Worm (Caenorhabditis elegans) whole organism, late embryonic: ENCODE results near the gene C09B9.7.
A peak's percentile ranks its signal among the peaks of the same experiment; 100 is the strongest.

Experiments used
- C38D4.7 ChIP-seq: fragments of 200-800 bp; sonication (Bioruptor generic); optimal IDR thresholded peaks from 2 replicates; lab custom pipeline; 2018; ENCODE audit warnings: mild to moderate bottlenecking, missing genetic modification characterization, moderate library complexity, missing compliant biosample characterization
- F13H6.1 ChIP-seq: sonication (generic microtip); optimal IDR thresholded peaks from 2 replicates; lab custom pipeline; 2016; ENCODE audit warnings: missing genetic modification characterization, missing compliant biosample characterization
- K02D7.2 ChIP-seq: sonication (generic microtip); optimal IDR thresholded peaks from 2 replicates; lab custom pipeline; 2017; ENCODE audit warnings: mild to moderate bottlenecking, missing genetic modification characterization, missing compliant biosample characterization
- Y22D7AL.16 ChIP-seq: sonication (generic microtip); optimal IDR thresholded peaks from 2 replicates; lab custom pipeline; 2016; ENCODE audit warnings: missing genetic modification characterization, missing compliant biosample characterization
- ahr-1 ChIP-seq: sonication (generic microtip); optimal IDR thresholded peaks from 2 replicates; lab custom pipeline; 2016; ENCODE audit warnings: missing genetic modification characterization, missing compliant biosample characterization
- ceh-22 ChIP-seq: sonication (generic microtip); optimal IDR thresholded peaks from 2 replicates; lab custom pipeline; 2017; ENCODE audit warnings: missing biosample characterization, missing genetic modification characterization
- ceh-31 ChIP-seq: sonication (generic microtip); optimal IDR thresholded peaks from 2 replicates; lab custom pipeline; 2016; ENCODE audit warnings: missing genetic modification characterization, missing compliant biosample characterization
- ceh-48 ChIP-seq: sonication (generic microtip); optimal IDR thresholded peaks from 2 replicates; lab custom pipeline; 2016; ENCODE audit warnings: missing genetic modification characterization, inconsistent platforms, missing compliant biosample characterization
- ceh-9 ChIP-seq: sonication (generic microtip); optimal IDR thresholded peaks from 2 replicates; lab custom pipeline; 2016; ENCODE audit warnings: mild to moderate bottlenecking, missing genetic modification characterization, inconsistent platforms, missing compliant biosample characterization
- elt-2 ChIP-seq: sonication (generic microtip); optimal IDR thresholded peaks from 2 replicates; lab custom pipeline; 2016; ENCODE audit warnings: missing genetic modification reagents, missing genetic modification characterization, missing compliant biosample characterization
- ets-4 ChIP-seq: sonication (generic microtip); optimal IDR thresholded peaks from 2 replicates; lab custom pipeline; 2016; ENCODE audit warnings: missing genetic modification characterization, missing compliant biosample characterization
- fax-1 ChIP-seq: sonication (generic microtip); optimal IDR thresholded peaks from 2 replicates; lab custom pipeline; 2016; ENCODE audit warnings: missing genotype, missing genetic modification characterization, missing compliant biosample characterization
- fkh-10 ChIP-seq: fragments of 150-350 bp; optimal IDR thresholded peaks from 2 replicates; lab custom pipeline; 2014; ENCODE audit warnings: missing biosample characterization, missing genetic modification reagents, missing genetic modification characterization
- fkh-6 ChIP-seq: sonication (generic microtip); optimal IDR thresholded peaks from 2 replicates; lab custom pipeline; 2016; ENCODE audit warnings: missing genetic modification characterization, missing compliant biosample characterization
- gmeb-2 ChIP-seq: sonication (generic microtip); optimal IDR thresholded peaks from 2 replicates; lab custom pipeline; 2016; ENCODE audit warnings: missing genetic modification characterization, inconsistent platforms, missing compliant biosample characterization
- hlh-15 ChIP-seq: sonication (generic microtip); optimal IDR thresholded peaks from 2 replicates; lab custom pipeline; 2016; ENCODE audit warnings: missing genetic modification characterization, missing compliant biosample characterization
- hlh-30 ChIP-seq: sonication (generic microtip); optimal IDR thresholded peaks from 2 replicates; lab custom pipeline; 2017; ENCODE audit warnings: antibody characterized with exemption, missing genetic modification characterization, missing compliant biosample characterization; ENCODE audit not compliant: insufficient read depth
- hlh-6 ChIP-seq: sonication (generic microtip); optimal IDR thresholded peaks from 2 replicates; lab custom pipeline; 2016; ENCODE audit warnings: missing genotype, missing genetic modification characterization, missing compliant biosample characterization
- hlh-8 ChIP-seq: sonication (generic microtip); optimal IDR thresholded peaks from 2 replicates; lab custom pipeline; 2016; ENCODE audit warnings: missing genotype, missing genetic modification characterization, missing compliant biosample characterization
- lin-11 ChIP-seq: fragments of 200-800 bp; sonication (Bioruptor generic); optimal IDR thresholded peaks from 2 replicates; lab custom pipeline; 2018; ENCODE audit warnings: mild to moderate bottlenecking, missing genetic modification characterization, missing compliant biosample characterization
- mec-3 ChIP-seq: sonication (generic microtip); optimal IDR thresholded peaks from 2 replicates; lab custom pipeline; 2016; ENCODE audit warnings: borderline replicate concordance, missing genetic modification characterization, missing compliant biosample characterization
- nfya-1 ChIP-seq: sonication (generic microtip); optimal IDR thresholded peaks from 2 replicates; lab custom pipeline; 2017; ENCODE audit warnings: missing genetic modification characterization, mild to moderate bottlenecking, missing compliant biosample characterization, antibody characterized with exemption, moderate library complexity
- nhr-11 ChIP-seq: fragments of 150-350 bp; optimal IDR thresholded peaks from 2 replicates; lab custom pipeline; 2014; ENCODE audit warnings: missing biosample characterization, missing genetic modification characterization
- nhr-232 ChIP-seq: sonication (generic microtip); optimal IDR thresholded peaks from 2 replicates; lab custom pipeline; 2016; ENCODE audit warnings: missing genetic modification characterization, missing compliant biosample characterization
- odd-2 ChIP-seq: sonication (generic microtip); optimal IDR thresholded peaks from 2 replicates; lab custom pipeline; 2017; ENCODE audit warnings: antibody characterized with exemption, mild to moderate bottlenecking, missing genetic modification characterization, missing compliant biosample characterization
- pha-2 ChIP-seq: sonication (generic microtip); optimal IDR thresholded peaks from 2 replicates; lab custom pipeline; 2017; ENCODE audit warnings: mild to moderate bottlenecking, missing genetic modification characterization, missing compliant biosample characterization
- ref-2 ChIP-seq: sonication (generic microtip); optimal IDR thresholded peaks from 2 replicates; lab custom pipeline; 2016; ENCODE audit warnings: missing genetic modification characterization, missing compliant biosample characterization
- sdc-2 ChIP-seq: sonication (generic microtip); optimal IDR thresholded peaks from 2 replicates; lab custom pipeline; 2016; ENCODE audit warnings: missing genotype, missing genetic modification characterization, missing compliant biosample characterization
- sox-2 ChIP-seq: fragments of 200-800 bp; sonication (Bioruptor generic); IDR thresholded peaks from 2 replicates; pipeline ENCODE4 v1.3.6; 2022; ENCODE audit warnings: missing genetic modification reagents, missing genetic modification characterization, missing compliant biosample characterization
- sox-4 ChIP-seq: sonication (generic microtip); optimal IDR thresholded peaks from 2 replicates; lab custom pipeline; 2017; ENCODE audit warnings: mild to moderate bottlenecking, missing genetic modification characterization, inconsistent platforms, missing compliant biosample characterization
- syd-9 ChIP-seq: sonication (generic microtip); optimal IDR thresholded peaks from 2 replicates; lab custom pipeline; 2016; ENCODE audit warnings: mild to moderate bottlenecking, missing genetic modification characterization, moderate library complexity, missing compliant biosample characterization
- tbx-2 ChIP-seq: sonication (generic microtip); optimal IDR thresholded peaks from 2 replicates; lab custom pipeline; 2016; ENCODE audit warnings: missing genetic modification characterization, missing compliant biosample characterization
- ttx-3 ChIP-seq: sonication (generic microtip); optimal IDR thresholded peaks from 2 replicates; lab custom pipeline; 2016; ENCODE audit warnings: missing genetic modification reagents, missing genetic modification characterization, missing compliant biosample characterization
- unc-3 ChIP-seq, 2 experiments: fragments of 200-800 bp in 1 of 2; sonication (Bioruptor generic) in 1 of 2; sonication (generic microtip) in 1 of 2; conservative IDR thresholded peaks in 1 of 2; optimal IDR thresholded peaks in 1 of 2; 2 replicates each; pipeline versions ENCODE4 v1.3.6 to Lab custom; 2016 to 2022; ENCODE audit warnings: missing compliant biosample characterization in 2 of 2, missing genetic modification characterization in 2 of 2, missing genetic modification reagents in 1 of 2
- unc-42 ChIP-seq: sonication (generic microtip); optimal IDR thresholded peaks from 2 replicates; lab custom pipeline; 2016; ENCODE audit warnings: missing genotype, missing genetic modification characterization, missing compliant biosample characterization
- unc-55 ChIP-seq: sonication (generic microtip); optimal IDR thresholded peaks from 2 replicates; lab custom pipeline; 2017; ENCODE audit warnings: missing biosample characterization, missing genetic modification reagents, missing genetic modification characterization
- zip-5 ChIP-seq: sonication (generic microtip); optimal IDR thresholded peaks from 2 replicates; lab custom pipeline; 2016; ENCODE audit warnings: missing genetic modification characterization, missing compliant biosample characterization
- ztf-16 ChIP-seq: sonication (generic microtip); optimal IDR thresholded peaks from 2 replicates; lab custom pipeline; 2017; ENCODE audit warnings: missing genetic modification characterization, missing compliant biosample characterization

The C09B9.7 gene

DNA sequence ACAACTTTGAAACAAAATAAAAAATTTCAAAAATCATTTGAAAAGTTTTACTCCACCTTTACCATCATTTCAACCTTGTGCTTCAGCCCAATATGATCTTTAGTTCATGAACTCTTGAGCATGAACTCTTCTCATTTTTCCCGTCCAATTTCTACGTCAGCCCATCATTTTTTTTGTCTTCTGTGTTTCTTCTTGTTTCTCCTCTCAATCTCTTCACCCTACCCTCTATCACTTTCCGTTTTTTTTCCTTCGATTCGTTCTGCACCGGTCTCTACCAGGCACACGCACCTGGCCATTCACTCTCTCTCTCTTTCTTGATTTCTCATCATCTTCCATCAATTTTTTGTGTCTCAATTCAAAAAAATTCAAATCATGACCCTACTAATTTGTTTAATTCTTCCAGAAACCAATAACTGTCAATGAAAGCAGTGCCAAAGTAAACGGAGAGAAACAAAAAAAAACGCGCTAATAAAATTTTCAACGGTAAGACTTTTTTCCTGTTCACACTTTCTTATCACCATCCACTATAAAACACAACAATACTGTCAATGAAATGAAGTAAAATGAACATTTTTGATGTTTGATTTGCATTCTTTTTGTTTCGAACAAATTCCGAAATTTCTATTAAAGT lies 22.1 kb upstream of the C09B9.7 start, which contains the start of gene pygo-1:
Gene pygo-1, plus strand, starts transcription at position 404 of the 631 bp plus-strand sequence.
- TF ChIP-seq K02D7.2: no peak
- TF ChIP-seq fkh-10: no peak
- no peak for TF ChIP-seq fax-1
- no peak for TF ChIP-seq ets-4
- TF ChIP-seq, all 69 proteins: peak for 0

DNA sequence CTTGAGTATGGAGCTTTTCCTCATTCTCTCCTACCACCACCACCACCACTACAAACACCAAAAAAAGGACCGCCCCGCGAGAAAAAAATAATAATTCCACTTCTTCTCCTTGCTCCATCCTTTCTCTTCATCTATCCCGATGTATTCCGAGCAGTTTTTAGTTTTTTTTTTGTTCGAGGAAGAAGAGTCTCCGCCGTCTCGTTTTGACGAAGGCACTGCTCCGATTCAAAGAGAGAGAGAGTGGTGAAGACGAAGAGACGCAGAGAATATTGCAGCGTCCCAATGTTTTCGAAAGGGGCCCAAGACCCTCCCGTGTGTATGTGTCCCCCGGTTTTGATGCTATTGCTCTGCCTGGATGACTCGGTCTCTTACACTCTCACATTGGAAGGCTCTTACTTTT lies 20.2 kb upstream of the C09B9.7 start:
- TF ChIP-seq mec-3 (no peak), tbx-2 (tag; lab: Kevin White, UChicago) (peak; percentile 13)

DNA sequence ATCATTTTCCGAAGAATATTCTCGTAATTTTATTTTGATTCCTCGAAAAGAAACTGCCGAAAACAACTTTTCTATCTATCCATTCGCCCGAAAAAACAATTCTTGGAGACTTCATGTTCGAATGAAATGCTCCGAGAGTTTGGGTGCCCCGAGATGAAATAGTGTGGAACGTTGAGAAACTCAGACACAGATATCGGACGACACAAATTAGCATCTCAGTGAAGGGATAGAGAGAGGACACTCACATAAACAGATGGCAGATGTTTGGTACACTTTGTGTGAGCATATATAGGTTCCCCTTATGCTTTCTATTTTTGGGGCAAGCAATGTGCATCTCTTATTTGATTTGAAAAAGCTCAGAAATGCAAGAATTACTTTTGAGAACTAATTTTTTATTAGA lies 18.0 kb upstream of the C09B9.7 start:
- no peak for TF ChIP-seq sox-4 (tag; lab: Kevin White, UChicago)
- TF ChIP-seq ahr-1 (tag; lab: Kevin White, UChicago): no peak
- TF ChIP-seq ref-2: no peak
- no peak for TF ChIP-seq nhr-11
- TF ChIP-seq unc-42 (tag; lab: Kevin White, UChicago): peak; percentile 9
- TF ChIP-seq hlh-8 (tag; lab: Kevin White, UChicago): peak; percentile 53
- no peak for TF ChIP-seq ztf-16 (tag; lab: Kevin White, UChicago)
- no peak for TF ChIP-seq ttx-3 (tag; lab: Kevin White, UChicago)
- no peak for TF ChIP-seq ceh-9 (tag; lab: Kevin White, UChicago)
- no peak for TF ChIP-seq pha-2 (tag; lab: Kevin White, UChicago)
- no peak for TF ChIP-seq mec-3
- TF ChIP-seq nfya-1 (tag; lab: Kevin White, UChicago): peak; percentile 36
- no peak for TF ChIP-seq elt-2 (tag; lab: Kevin White, UChicago)
- TF ChIP-seq, all 69 proteins: peak for 3

- no peak for TF ChIP-seq gmeb-2 (tag; lab: Kevin White, UChicago)
- TF ChIP-seq C38D4.7: no peak
- no peak for TF ChIP-seq ceh-22 (tag; lab: Kevin White, UChicago)
- TF ChIP-seq tbx-2 (tag; lab: Kevin White, UChicago): peak; percentile 26
- peak; percentile 16 for TF ChIP-seq Y22D7AL.16
- no peak for TF ChIP-seq F13H6.1 (tag; lab: Kevin White, UChicago)
- TF ChIP-seq fkh-6 (tag; lab: Kevin White, UChicago): no peak
- TF ChIP-seq fax-1: no peak
- peak; percentile 61 for TF ChIP-seq ref-2
- no peak for TF ChIP-seq hlh-8 (tag; lab: Kevin White, UChicago)
- no peak for TF ChIP-seq hlh-6 (tag; lab: Kevin White, UChicago)
- peak; percentile 18 for TF ChIP-seq ceh-31 (tag; lab: Kevin White, UChicago)
- TF ChIP-seq ztf-16 (tag; lab: Kevin White, UChicago): no peak
- peak; percentile 74 for TF ChIP-seq nfya-1 (tag; lab: Kevin White, UChicago)
- TF ChIP-seq unc-55 (GFP tag; lab: Kevin White, UChicago): peak; percentile 18
These were observed 17.0 kb upstream of the C09B9.7 start for ce11 chrIV:5077918-5078317.

DNA sequence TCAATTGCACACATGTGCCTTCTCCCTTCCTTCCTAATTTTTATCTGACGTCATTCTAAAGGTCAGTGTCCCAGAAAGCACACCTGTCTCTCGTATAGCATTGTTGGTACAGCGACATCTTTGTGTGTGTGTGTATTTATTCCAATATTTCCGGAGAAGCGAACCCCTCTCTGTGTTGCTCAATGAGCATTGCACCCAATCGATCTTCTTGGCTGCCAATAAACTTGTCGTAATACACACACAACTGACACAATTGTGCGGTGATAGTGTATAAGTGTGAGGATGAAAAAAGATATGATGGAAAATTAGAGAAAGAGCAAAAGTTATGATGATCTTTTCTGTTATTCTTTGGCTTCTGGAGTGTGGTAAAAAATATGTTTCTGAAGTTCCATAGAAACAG lies 15.7 kb upstream of the C09B9.7 start:
- peak; percentile 6 for TF ChIP-seq nfya-1 (tag; lab: Kevin White, UChicago)
- no peak for TF ChIP-seq hlh-30 (tag; lab: Kevin White, UChicago)
- TF ChIP-seq mec-3: no peak
- peak; percentile 71 for TF ChIP-seq unc-55 (GFP tag; lab: Kevin White, UChicago)
- TF ChIP-seq K02D7.2: no peak
- TF ChIP-seq hlh-15 (tag; lab: Kevin White, UChicago): no peak
- no peak for TF ChIP-seq zip-5 (tag; lab: Kevin White, UChicago)
- peak; percentile 11 for TF ChIP-seq ceh-31 (tag; lab: Kevin White, UChicago)

DNA sequence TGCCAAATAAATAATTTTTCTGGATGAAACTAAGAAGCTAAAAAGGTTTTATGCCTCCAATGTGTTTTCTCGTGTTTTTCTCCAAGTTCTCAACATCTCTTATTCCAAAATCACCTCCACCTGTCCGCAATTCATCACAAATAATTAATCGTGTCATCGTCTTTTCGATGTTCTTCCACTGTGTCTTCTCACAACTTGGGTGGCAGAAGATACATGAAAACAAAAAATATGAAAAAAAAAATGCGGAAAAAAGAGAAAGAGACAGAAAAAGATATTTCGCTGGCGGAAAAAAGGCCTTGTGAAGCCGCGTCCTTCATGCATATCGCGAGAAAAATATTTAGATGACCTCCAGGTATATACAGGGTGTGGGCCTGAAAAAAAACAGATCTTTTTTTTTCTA lies 13.0 kb upstream of the C09B9.7 start:
- TF ChIP-seq lin-11 (tag; lab: Kevin White, UChicago) (no peak), ahr-1 (tag; lab: Kevin White, UChicago) (no peak), syd-9 (tag; lab: Kevin White, UChicago) (no peak), odd-2 (no peak), sdc-2 (tag; lab: Kevin White, UChicago) (no peak), ceh-48 (tag; lab: Kevin White, UChicago) (no peak), nhr-232 (tag; lab: Kevin White, UChicago) (no peak), fkh-6 (tag; lab: Kevin White, UChicago) (no peak), ceh-22 (tag; lab: Kevin White, UChicago) (no peak), nfya-1 (tag; lab: Kevin White, UChicago) (no peak), fax-1 (no peak), sox-2 (GFP tag; lab: Robert Waterston, UW) (no peak), K02D7.2 (no peak), unc-3 (GFP tag; conservative IDR thresholded peaks at IDR 0.05; lab: Robert Waterston, UW) (no peak), unc-3 (tag; optimal IDR thresholded peaks at IDR 0.05; lab: Kevin White, UChicago) (no peak), fkh-10 (no peak)
